Worm (Caenorhabditis elegans) whole organism, late embryonic: ENCODE results near the gene C27B7.6.

Experiments used
- ama-1 ChIP-seq: fragments of 150-350 bp; optimal IDR thresholded peaks from 2 replicates; lab custom pipeline; 2014
- ceh-19 ChIP-seq: fragments of 200-800 bp; sonication (Bioruptor generic); optimal IDR thresholded peaks from 2 replicates; lab custom pipeline; 2018; ENCODE audit warnings: mild to moderate bottlenecking, missing genetic modification characterization, missing compliant biosample characterization
- dmd-4 ChIP-seq: sonication (generic microtip); optimal IDR thresholded peaks from 2 replicates; lab custom pipeline; 2016; ENCODE audit warnings: borderline replicate concordance, missing genetic modification characterization, missing compliant biosample characterization
- dve-1 ChIP-seq: sonication (generic microtip); optimal IDR thresholded peaks from 2 replicates; lab custom pipeline; 2017; ENCODE audit warnings: antibody characterized with exemption, mild to moderate bottlenecking, missing genetic modification characterization, missing compliant biosample characterization
- hlh-30 ChIP-seq: sonication (generic microtip); optimal IDR thresholded peaks from 2 replicates; lab custom pipeline; 2017; ENCODE audit warnings: antibody characterized with exemption, missing genetic modification characterization, missing compliant biosample characterization; ENCODE audit not compliant: insufficient read depth
- lim-6 ChIP-seq: sonication (generic microtip); optimal IDR thresholded peaks from 2 replicates; lab custom pipeline; 2016; ENCODE audit warnings: missing genetic modification characterization, missing compliant biosample characterization
- nfya-1 ChIP-seq: sonication (generic microtip); optimal IDR thresholded peaks from 2 replicates; lab custom pipeline; 2017; ENCODE audit warnings: missing genetic modification characterization, mild to moderate bottlenecking, missing compliant biosample characterization, antibody characterized with exemption, moderate library complexity
- nhr-11 ChIP-seq: fragments of 150-350 bp; optimal IDR thresholded peaks from 2 replicates; lab custom pipeline; 2014; ENCODE audit warnings: missing biosample characterization, missing genetic modification characterization
- odd-2 ChIP-seq: sonication (generic microtip); optimal IDR thresholded peaks from 2 replicates; lab custom pipeline; 2017; ENCODE audit warnings: antibody characterized with exemption, mild to moderate bottlenecking, missing genetic modification characterization, missing compliant biosample characterization
- tbx-2 ChIP-seq: sonication (generic microtip); optimal IDR thresholded peaks from 2 replicates; lab custom pipeline; 2016; ENCODE audit warnings: missing genetic modification characterization, missing compliant biosample characterization
- zip-5 ChIP-seq: sonication (generic microtip); optimal IDR thresholded peaks from 2 replicates; lab custom pipeline; 2016; ENCODE audit warnings: missing genetic modification characterization, missing compliant biosample characterization

DNA sequence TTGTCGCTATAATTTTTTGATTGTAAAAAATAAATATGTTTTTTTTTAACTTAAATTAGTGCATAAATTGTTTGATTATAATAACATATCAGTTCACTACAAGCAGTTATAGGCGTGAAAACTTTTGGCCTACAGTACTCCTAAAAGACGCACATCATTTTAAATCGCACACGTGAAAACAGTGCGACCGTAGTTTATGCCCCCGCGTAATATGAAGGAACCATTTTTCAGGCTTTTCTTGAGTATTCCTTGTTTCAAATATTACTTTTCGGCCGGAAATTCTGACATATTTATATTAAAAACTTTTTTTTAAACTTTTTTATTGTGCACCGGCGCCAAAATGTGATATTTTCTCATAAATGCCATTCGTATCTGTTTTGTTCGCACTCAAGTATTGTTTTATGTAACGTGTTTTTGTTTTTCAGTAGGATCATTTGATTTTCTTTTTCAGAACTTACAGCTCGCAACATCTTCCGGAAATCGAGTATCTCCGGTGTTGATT lies 17.6 kb downstream of the C27B7.6 start, which contains the start of gene oma-1:
- no peak for TF ChIP-seq nfya-1 (tag; lab: Kevin White, UChicago)
- no peak for TF ChIP-seq ama-1 (lab: Kevin White, UChicago)
- TF ChIP-seq dve-1 (tag; lab: Kevin White, UChicago) = no peak
- no peak for TF ChIP-seq odd-2 (tag; lab: Kevin White, UChicago)
- no peak for TF ChIP-seq lim-6 (tag; lab: Kevin White, UChicago)
- TF ChIP-seq hlh-30 (tag; lab: Kevin White, UChicago) = no peak
- no peak for TF ChIP-seq dmd-4 (tag; lab: Kevin White, UChicago)
- no peak for TF ChIP-seq ceh-19 (GFP tag; lab: Kevin White, UChicago)
- no peak for TF ChIP-seq zip-5
- TF ChIP-seq tbx-2 (tag; lab: Kevin White, UChicago) = no peak
- TF ChIP-seq nhr-11 (tag; lab: Kevin White, UChicago) = no peak
